Fruit fly (Drosophila melanogaster) whole organism, prepupa: ENCODE data around the gene X11L.

Experiments
- CG10631 ChIP-seq: fragments of 200-800 bp; sonication (Bioruptor generic); optimal IDR thresholded peaks from 2 replicates; lab custom pipeline; 2016; ENCODE audit warnings: missing biosample characterization, missing genetic modification characterization
- CG16779 ChIP-seq: fragments of 200-800 bp; sonication (Bioruptor generic); optimal IDR thresholded peaks from 3 replicates; lab custom pipeline; 2017; ENCODE audit warnings: missing biosample characterization, mild to moderate bottlenecking, missing genetic modification characterization
- CG32006 ChIP-seq: fragments of 200-800 bp; sonication (Bioruptor generic); optimal IDR thresholded peaks from 3 replicates; lab custom pipeline; 2017; ENCODE audit warnings: missing biosample characterization, mild to moderate bottlenecking, missing genetic modification characterization
- CG6276 ChIP-seq: fragments of 200-800 bp; sonication (Bioruptor generic); optimal IDR thresholded peaks from 2 replicates; lab custom pipeline; 2017; ENCODE audit warnings: missing biosample characterization, mild to moderate bottlenecking, missing genetic modification characterization
- Eip75B ChIP-seq: fragments of 200-800 bp; sonication (Bioruptor generic); optimal IDR thresholded peaks from 3 replicates; lab custom pipeline; 2016; ENCODE audit warnings: missing biosample characterization, missing genetic modification characterization
- Ets96B ChIP-seq: fragments of 200-800 bp; optimal IDR thresholded peaks from 2 replicates; lab custom pipeline; 2019; ENCODE audit warnings: missing biosample characterization, mild to moderate bottlenecking, missing genetic modification characterization, moderate library complexity
- Gug ChIP-seq: fragments of 200-800 bp; sonication (Bioruptor generic); IDR thresholded peaks from 2 replicates; pipeline ENCODE4 v1.3.6; 2022; ENCODE audit warnings: missing biosample characterization, missing genetic modification characterization
- Lpt ChIP-seq: fragments of 200-800 bp; sonication (Bioruptor generic); optimal IDR thresholded peaks from 3 replicates; lab custom pipeline; 2016; ENCODE audit warnings: missing biosample characterization, missing genetic modification characterization
- achi ChIP-seq: fragments of 200-800 bp; sonication (Bioruptor generic); optimal IDR thresholded peaks from 3 replicates; lab custom pipeline; 2016; ENCODE audit warnings: missing biosample characterization, missing genetic modification characterization
- eg ChIP-seq: fragments of 200-800 bp; sonication (Bioruptor generic); IDR thresholded peaks from 3 replicates; pipeline ENCODE4 v1.3.6; 2022; ENCODE audit warnings: missing biosample characterization, missing genetic modification characterization
- fd85E ChIP-seq: fragments of 200-800 bp; sonication (Bioruptor generic); optimal IDR thresholded peaks from 3 replicates; lab custom pipeline; 2016; ENCODE audit warnings: missing biosample characterization, missing genetic modification characterization
- lz ChIP-seq: fragments of 200-800 bp; sonication (Bioruptor generic); optimal IDR thresholded peaks from 3 replicates; lab custom pipeline; 2016; ENCODE audit warnings: missing biosample characterization, missing genetic modification characterization
- svp ChIP-seq: fragments of 200-800 bp; sonication (Bioruptor generic); peaks from one replicate; lab custom pipeline; 2016; ENCODE audit warnings: missing biosample characterization, missing genetic modification characterization

dm6 chrX:17651216-17651997 lies 52.0 kb downstream of the X11L start:
- no peak for TF ChIP-seq fd85E (GFP tag; lab: Kevin White, UChicago)
- TF ChIP-seq CG6276 (GFP tag; lab: Kevin White, UChicago): no peak
- no peak for TF ChIP-seq Ets96B (tag; lab: Kevin White, UChicago)
- TF ChIP-seq CG16779: no peak
- TF ChIP-seq CG10631 (GFP tag; lab: Kevin White, UChicago): no peak
- TF ChIP-seq Lpt: no peak
- no peak for TF ChIP-seq Gug (GFP tag; lab: Robert Waterston, UW)
- TF ChIP-seq CG32006 (GFP tag; lab: Kevin White, UChicago): no peak
- TF ChIP-seq eg (GFP tag; lab: Robert Waterston, UW): no peak
- no peak for TF ChIP-seq Eip75B
- TF ChIP-seq achi: no peak
- no peak for TF ChIP-seq svp
- TF ChIP-seq lz (GFP tag; lab: Kevin White, UChicago): no peak
